Worm (Caenorhabditis elegans) whole organism, L4/young adult: ENCODE results near the gene clec-219.

Source experiments
- W03F9.2 ChIP-seq: fragments of 150-350 bp; optimal IDR thresholded peaks from 2 replicates; lab custom pipeline; 2014; ENCODE audit warnings: missing biosample characterization, missing genetic modification characterization
- dao-5 ChIP-seq: sonication (generic microtip); optimal IDR thresholded peaks from 2 replicates; lab custom pipeline; 2016; ENCODE audit warnings: missing genotype, missing genetic modification characterization, moderate library complexity, missing compliant biosample characterization
- him-1 ChIP-seq: sonication (generic microtip); optimal IDR thresholded peaks from 2 replicates; lab custom pipeline; 2016; ENCODE audit warnings: missing genotype, missing genetic modification reagents, missing genetic modification characterization, missing compliant biosample characterization

The clec-219 gene

DNA sequence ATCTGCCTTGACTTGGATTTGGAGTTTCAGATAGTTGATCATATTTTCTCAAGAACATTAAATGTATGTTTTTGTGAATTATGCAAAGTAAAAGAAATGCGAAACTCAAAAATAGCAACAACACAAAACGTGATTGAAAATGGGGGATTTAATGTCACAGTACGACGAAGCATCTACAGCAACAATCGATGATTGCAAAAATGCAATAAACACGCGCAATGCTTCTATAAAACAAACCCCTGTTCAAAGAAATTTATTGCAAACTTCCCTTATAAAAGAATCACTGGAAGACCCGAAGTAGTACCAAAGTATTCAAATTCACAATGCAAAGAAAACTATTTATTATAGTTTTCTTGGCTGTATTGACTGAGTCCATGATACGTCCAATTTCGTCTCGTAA, at the start of gene clec-219:
TSS of gene clec-219 (plus strand) at position 301 of the 400 bp plus-strand sequence.
- TF ChIP-seq him-1 (tag; lab: Kevin White, UChicago): no peak
- TF ChIP-seq dao-5 (tag; lab: Kevin White, UChicago): no peak
- no peak for TF ChIP-seq W03F9.2 (tag; lab: Kevin White, UChicago)

DNA sequence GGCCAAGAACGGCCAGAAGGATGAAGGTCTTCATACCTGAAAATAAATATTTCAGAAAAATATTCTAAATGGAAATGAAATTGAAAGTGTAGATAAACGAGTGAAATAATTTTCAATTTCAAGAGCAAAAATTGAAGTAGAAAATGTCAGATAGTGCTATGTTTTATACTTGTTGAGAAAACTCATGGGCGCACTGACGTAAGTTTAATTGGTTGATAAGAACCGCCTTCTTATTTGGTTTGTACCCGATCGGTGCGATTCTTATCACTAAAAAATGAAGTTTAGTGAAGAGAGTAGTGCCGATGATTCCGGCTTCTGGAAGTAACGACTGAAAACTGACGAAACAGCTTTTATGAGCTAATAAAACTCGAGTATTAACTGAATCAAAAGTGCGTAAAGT, 49.3 kb upstream of the clec-219 start, which contains the start of the genes asp-6 and asp-12:
TSS of gene asp-6 (minus strand) at position 36 of the 400 bp plus-strand sequence.
TSS of gene asp-12 (plus strand) at position 309 of the 400 bp plus-strand sequence.
- no peak for TF ChIP-seq W03F9.2 (tag; lab: Kevin White, UChicago)
- no peak for TF ChIP-seq dao-5 (tag; lab: Kevin White, UChicago)

DNA sequence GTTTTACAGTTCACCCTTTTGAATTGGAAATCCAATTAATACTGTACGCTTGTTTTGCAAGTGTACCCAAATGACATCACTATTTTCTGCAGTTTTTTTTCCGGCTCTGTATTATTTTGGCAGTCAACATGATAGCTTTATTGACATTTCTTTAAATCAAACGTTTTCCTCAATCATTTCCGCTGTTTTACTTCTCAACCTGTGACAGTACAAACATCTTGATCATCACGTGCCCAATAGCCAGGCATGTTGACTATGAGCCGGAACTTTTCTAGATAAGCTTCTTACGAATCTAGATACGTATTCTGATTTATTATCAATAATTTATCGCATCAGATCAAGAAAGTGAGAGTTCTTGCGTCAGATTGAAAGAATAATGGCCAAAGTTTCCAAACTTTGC, 48.4 kb upstream of the clec-219 start:
- TF ChIP-seq him-1 (tag; lab: Kevin White, UChicago): no peak
- no peak for TF ChIP-seq W03F9.2 (tag; lab: Kevin White, UChicago)
- no peak for TF ChIP-seq dao-5 (tag; lab: Kevin White, UChicago)

DNA sequence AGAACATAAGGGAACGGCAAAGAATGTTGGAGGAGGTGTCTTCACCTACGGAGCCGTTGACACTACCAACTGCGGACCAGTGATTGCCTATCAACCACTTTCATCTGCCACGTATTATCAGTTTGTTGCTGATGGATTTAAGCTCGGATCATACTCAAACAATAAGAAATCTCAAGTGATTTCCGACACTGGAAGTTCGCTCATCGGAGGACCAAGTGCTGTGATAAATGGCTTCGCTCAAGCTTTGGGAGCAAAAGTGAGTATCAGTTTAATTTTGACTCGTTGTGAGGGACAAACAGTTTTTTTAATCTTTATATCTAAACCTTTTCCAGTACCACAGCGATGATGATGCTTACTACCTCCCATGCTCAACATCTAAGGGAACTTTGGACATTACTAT, 46.8 kb upstream of the clec-219 start:
- TF ChIP-seq W03F9.2 (tag; lab: Kevin White, UChicago) (no peak), dao-5 (tag; lab: Kevin White, UChicago) (no peak), him-1 (tag; lab: Kevin White, UChicago) (no peak)

DNA sequence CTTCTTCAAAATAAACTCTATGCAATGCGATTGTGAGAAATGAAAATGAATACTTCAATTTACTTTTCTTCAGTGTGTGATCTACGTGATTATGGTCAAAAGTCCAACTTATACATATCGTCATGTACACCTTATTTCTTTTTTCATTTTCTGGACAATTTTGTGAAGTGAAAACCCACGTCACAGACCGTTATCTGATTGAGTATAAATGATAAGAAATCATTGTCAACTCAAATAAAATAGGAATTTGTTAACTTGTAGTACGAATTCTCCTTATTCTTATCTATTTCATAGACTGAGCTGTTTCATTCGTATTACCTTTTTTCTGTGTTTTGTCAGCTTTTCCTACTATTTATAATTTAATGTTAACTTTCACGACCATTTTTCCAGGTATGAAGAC, 46.2 kb upstream of the clec-219 start, which contains the start of gene asp-5:
TSS of gene asp-5 (plus strand) at position 391 of the 400 bp plus-strand sequence.
- TF ChIP-seq him-1 (tag; lab: Kevin White, UChicago) (no peak), dao-5 (tag; lab: Kevin White, UChicago) (no peak), W03F9.2 (tag; lab: Kevin White, UChicago) (no peak)

ce11 chrV:8278830-8279229, 39.4 kb upstream of the clec-219 start, which contains the start of gene str-136:
Gene str-136, minus strand, starts transcription at chrV:8278930.
- no peak for TF ChIP-seq dao-5 (tag; lab: Kevin White, UChicago)
- TF ChIP-seq him-1 (tag; lab: Kevin White, UChicago): no peak
- no peak for TF ChIP-seq W03F9.2 (tag; lab: Kevin White, UChicago)

- TF ChIP-seq him-1 (tag; lab: Kevin White, UChicago) (no peak), W03F9.2 (tag; lab: Kevin White, UChicago) (no peak), dao-5 (tag; lab: Kevin White, UChicago) (no peak)
Measured at ce11 chrV:8280770-8281169, 37.5 kb upstream of the clec-219 start, which contains the start of gene str-135. Gene str-135, minus strand, starts transcription at chrV:8280870.

ce11 chrV:8281646-8282045, 36.6 kb upstream of the clec-219 start:
- TF ChIP-seq him-1 (tag; lab: Kevin White, UChicago) (no peak), W03F9.2 (tag; lab: Kevin White, UChicago) (no peak), dao-5 (tag; lab: Kevin White, UChicago) (no peak)

- TF ChIP-seq dao-5 (tag; lab: Kevin White, UChicago) (no peak), W03F9.2 (tag; lab: Kevin White, UChicago) (no peak), him-1 (tag; lab: Kevin White, UChicago) (no peak)
Measured at ce11 chrV:8282933-8283332, 35.3 kb upstream of the clec-219 start.

DNA sequence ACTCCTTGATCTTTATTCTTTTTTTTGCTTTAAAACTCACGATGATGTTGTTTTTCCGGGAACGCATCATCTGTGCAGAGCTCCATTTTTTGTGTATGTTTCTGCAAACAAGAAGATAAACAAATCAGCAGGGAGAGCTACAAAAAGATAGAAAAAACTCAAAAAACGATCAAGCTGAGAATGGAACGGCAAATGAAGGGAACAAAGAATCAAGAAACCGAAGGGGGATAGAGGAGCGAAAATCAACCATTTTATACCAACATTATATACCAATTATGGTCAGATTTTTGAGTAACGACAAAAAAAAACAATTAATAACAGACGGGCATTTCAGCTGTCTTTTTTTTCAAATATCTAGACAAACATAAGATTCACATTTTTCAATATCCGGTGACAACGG, 33.4 kb upstream of the clec-219 start, which contains the start of gene slc-17.5:
TSS of gene slc-17.5 (minus strand) at position 101 of the 400 bp plus-strand sequence.
- TF ChIP-seq him-1 (tag; lab: Kevin White, UChicago) (no peak), W03F9.2 (tag; lab: Kevin White, UChicago) (no peak), dao-5 (tag; lab: Kevin White, UChicago) (no peak)

ce11 chrV:8285455-8285854, 32.8 kb upstream of the clec-219 start:
- no peak for TF ChIP-seq dao-5 (tag; lab: Kevin White, UChicago)

DNA sequence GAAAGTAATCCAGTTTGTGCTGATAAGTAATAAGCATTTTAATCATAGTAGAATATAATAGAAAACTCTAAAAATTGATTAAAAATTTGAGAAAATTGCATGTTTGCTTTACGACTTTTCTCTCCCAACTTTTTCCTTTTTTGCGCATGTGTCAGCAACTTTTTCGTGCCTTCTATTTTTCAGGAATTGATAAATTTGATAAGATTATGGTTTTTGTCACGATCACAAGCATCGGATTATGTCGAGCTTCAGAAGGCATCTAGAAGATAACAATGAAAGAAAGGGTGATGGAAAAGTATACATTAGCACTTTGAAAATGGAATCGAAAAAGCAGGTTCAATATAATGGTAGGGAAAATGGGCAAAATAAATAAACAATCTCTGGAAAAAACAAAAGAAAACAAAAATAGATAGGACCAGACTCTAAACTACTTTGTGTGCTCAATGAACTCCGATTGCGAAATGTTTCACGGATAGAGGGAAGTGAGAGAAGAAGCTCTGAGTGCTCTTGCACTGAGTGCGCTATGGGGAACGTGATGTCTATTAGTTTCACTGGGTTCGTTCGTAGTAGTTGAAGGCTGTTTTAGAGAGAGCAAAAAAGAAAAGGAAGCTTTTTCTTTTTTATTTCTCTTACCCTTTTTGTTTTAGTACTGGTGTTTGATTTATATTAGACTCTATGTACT, 30.0 kb upstream of the clec-219 start:
- TF ChIP-seq W03F9.2 (tag; lab: Kevin White, UChicago) (no peak), him-1 (tag; lab: Kevin White, UChicago) (no peak), dao-5 (tag; lab: Kevin White, UChicago) (no peak)

DNA sequence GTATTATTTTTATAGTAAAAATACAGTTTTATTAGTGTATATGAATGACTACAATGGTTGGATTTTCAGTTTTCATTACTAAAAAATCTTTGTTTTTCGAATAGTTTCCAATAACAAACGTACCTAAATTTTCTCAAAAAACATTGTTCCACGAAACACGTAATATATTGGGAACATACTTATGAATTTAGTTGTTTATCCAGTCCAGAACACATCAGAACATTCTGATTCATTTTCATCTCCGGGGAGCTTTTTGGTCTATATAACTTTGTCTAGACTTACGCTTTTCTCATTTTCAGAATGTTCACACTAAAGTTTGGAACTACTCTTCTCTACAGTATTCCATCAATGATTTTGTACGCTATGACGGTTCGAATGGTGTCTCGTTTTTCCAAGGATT, 26.5 kb upstream of the clec-219 start, which contains the start of gene srg-33:
TSS of gene srg-33 (plus strand) at position 301 of the 400 bp plus-strand sequence.
- TF ChIP-seq W03F9.2 (tag; lab: Kevin White, UChicago) (no peak), him-1 (tag; lab: Kevin White, UChicago) (no peak), dao-5 (tag; lab: Kevin White, UChicago) (no peak)

- TF ChIP-seq W03F9.2 (tag; lab: Kevin White, UChicago) (no peak), dao-5 (tag; lab: Kevin White, UChicago) (no peak), him-1 (tag; lab: Kevin White, UChicago) (no peak)
Measured at ce11 chrV:8295866-8296265, 22.4 kb upstream of the clec-219 start, which contains the start of gene smex-1. Gene smex-1, minus strand, starts transcription at chrV:8295966.
